Fruit fly (Drosophila melanogaster): ENCODE measurements around the gene CG12517.
A peak's percentile ranks its signal among the peaks of the same experiment; 100 is the strongest.

CG12517 gene

DNA sequence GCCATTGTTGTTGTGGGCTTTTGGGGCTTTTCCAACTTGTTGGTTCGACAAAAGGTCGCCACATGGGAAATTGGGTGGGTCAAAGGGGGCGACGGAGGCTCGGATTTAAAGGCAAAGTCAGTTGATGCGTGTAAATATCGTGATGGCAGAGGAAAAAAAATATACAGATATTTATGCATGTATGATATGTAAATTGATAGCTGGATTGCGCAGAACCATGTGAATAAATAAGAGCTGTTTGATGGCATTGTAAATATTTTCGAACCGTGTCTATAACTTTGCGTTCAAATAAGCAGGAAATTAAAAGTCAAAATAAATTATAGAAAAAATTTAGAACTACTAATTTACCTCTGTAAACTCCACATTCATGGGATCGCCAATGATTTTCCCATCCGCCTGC, 47.3 kb upstream of the CG12517 start (continued):
- no peak for TF ChIP-seq Dref (GFP tag; IDR thresholded peaks at IDR 0.05)
- no peak for TF ChIP-seq Hr39 (optimal IDR thresholded peaks at IDR 0.05)

DNA sequence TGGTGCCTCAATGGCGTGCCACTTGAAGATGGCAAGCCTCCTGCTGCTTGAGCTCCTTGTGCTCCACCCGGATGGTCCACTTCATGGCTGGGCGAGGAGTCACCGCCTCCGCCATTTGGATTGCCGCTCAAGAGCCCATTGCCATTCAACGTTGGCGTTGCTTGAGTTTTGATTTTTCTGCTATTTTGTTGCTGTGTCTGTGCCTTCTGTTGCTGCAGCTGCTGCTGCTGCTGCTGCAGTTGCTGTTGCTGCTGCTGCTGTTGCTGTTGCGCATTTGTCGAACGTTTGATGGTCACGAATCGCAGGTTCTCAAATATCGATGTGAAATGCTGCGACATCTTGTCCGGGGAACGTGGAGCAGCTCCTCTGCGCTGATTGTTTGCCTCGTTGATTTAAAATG, 38.4 kb upstream of the CG12517 start:
- TF ChIP-seq Dek (tag; optimal IDR thresholded peaks at IDR 0.05) (no peak), Vsx1 (GFP tag; optimal IDR thresholded peaks at IDR 0.05) (no peak), Fer3 (tag; optimal IDR thresholded peaks at IDR 0.05) (no peak), ham (GFP tag; IDR thresholded peaks at IDR 0.05) (no peak), Ets65A (GFP tag) (peak; percentile 79)

- peak; percentile 11 for TF ChIP-seq pzg (GFP tag; optimal IDR thresholded peaks at IDR 0.05)
- TF ChIP-seq NFAT (GFP tag; IDR thresholded peaks at IDR 0.05), result no peak
- no peak for TF ChIP-seq CG15479 (GFP tag; optimal IDR thresholded peaks at IDR 0.05)
- peak; percentile 95 for TF ChIP-seq scrt (GFP tag; optimal IDR thresholded peaks at IDR 0.05)
- TF ChIP-seq CG10267 (tag; optimal IDR thresholded peaks at IDR 0.05), result no peak
- TF ChIP-seq CG6791 (GFP tag; IDR thresholded peaks at IDR 0.05; ENCODE audit: partially characterized antibody), result no peak
- no peak for TF ChIP-seq CG14441 (GFP tag; IDR thresholded peaks at IDR 0.05)
Measured at dm6 chr2L:10837491-10837890, 32.5 kb upstream of the CG12517 start, which contains the start of gene Nos. Nos (minus strand) TSS chr2L:10837511.

- TF ChIP-seq C15 (GFP tag; IDR thresholded peaks at IDR 0.05) (no peak), az2 (GFP tag; optimal IDR thresholded peaks at IDR 0.05) (no peak), CG4360 (GFP tag; IDR thresholded peaks at IDR 0.05) (peak; percentile 93), usp (GFP tag; optimal IDR thresholded peaks at IDR 0.05) (no peak)
Measured at dm6 chr2L:10841619-10842018, 28.3 kb upstream of the CG12517 start.

DNA sequence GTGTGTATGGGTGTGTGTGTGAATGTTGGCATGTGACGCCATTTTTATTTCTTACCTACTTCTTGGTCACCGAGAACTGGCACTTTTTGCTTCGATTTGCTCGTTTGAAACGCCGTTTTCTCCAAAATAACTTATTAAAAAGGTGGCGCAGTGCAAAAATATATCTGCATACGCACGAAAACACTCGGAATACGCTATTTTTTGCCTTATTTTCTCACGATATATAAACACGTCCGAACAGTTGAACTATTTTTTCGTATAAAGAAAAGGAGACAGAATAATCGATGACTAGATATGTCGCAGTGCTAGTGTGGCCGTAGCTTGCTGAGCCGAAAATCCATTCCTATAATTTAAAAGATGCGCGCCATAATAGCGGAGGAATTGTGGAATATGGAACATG, 27.6 kb upstream of the CG12517 start, which contains the start of gene CG6700:
Gene CG6700 (minus strand): TSS at position 272 of the 400 bp plus-strand sequence.
- TF ChIP-seq CG34376 (GFP tag; optimal IDR thresholded peaks at IDR 0.05) (peak; percentile 55), CG4854 (GFP tag; optimal IDR thresholded peaks at IDR 0.05) (no peak), Ptx1 (GFP tag; IDR thresholded peaks at IDR 0.05) (no peak), Fer1 (GFP tag; optimal IDR thresholded peaks at IDR 0.05) (peak; percentile 47), Nf-YA (GFP tag; IDR thresholded peaks at IDR 0.05) (no peak), CG11695 (GFP tag; IDR thresholded peaks at IDR 0.05) (peak; percentile 42; the same call in 2 of the 3 replicates), CG10267 (tag; optimal IDR thresholded peaks at IDR 0.05) (peak; percentile 32), ato (GFP tag; IDR thresholded peaks at IDR 0.05; ENCODE audit: partially characterized antibody) (no peak), YL-1 (GFP tag; optimal IDR thresholded peaks at IDR 0.05) (peak; percentile 98), Sox102F (GFP tag; optimal IDR thresholded peaks at IDR 0.05) (no peak), sd (tag; optimal IDR thresholded peaks at IDR 0.05) (peak; percentile 95), CG8290 (GFP tag; optimal IDR thresholded peaks at IDR 0.05) (no peak), CG8290 (tag; optimal IDR thresholded peaks at IDR 0.05) (no peak), E2f2 (GFP tag; IDR thresholded peaks at IDR 0.05) (peak; percentile 91), Max (GFP tag; optimal IDR thresholded peaks at IDR 0.05) (peak; percentile 11), Fer2 (tag; optimal IDR thresholded peaks at IDR 0.05) (no peak), CG17912 (GFP tag; optimal IDR thresholded peaks at IDR 0.05) (no peak), gce (GFP tag; IDR thresholded peaks at IDR 0.05) (no peak), pzg (GFP tag; optimal IDR thresholded peaks at IDR 0.05) (peak; percentile 64), hkb (optimal IDR thresholded peaks at IDR 0.05) (no peak), hkb (GFP tag; IDR thresholded peaks at IDR 0.05) (0 out of 2 replicates have a peak, but pooled peaks have one; percentile 17), grn (GFP tag; optimal IDR thresholded peaks at IDR 0.05) (no peak), CG15479 (GFP tag; optimal IDR thresholded peaks at IDR 0.05) (peak; percentile 30), Camta (GFP tag; optimal IDR thresholded peaks at IDR 0.05) (no peak), CG32532 (GFP tag; IDR thresholded peaks at IDR 0.05) (no peak), CG2116 (GFP tag; optimal IDR thresholded peaks at IDR 0.05) (peak; percentile 42), trem (tag; optimal IDR thresholded peaks at IDR 0.05) (peak; percentile 55), CG8359 (GFP tag; optimal IDR thresholded peaks at IDR 0.05; ENCODE audit: borderline replicate concordance) (no peak), CG12659 (GFP tag; optimal IDR thresholded peaks at IDR 0.05) (peak; percentile 66), unc-4 (GFP tag; IDR thresholded peaks at IDR 0.05; ENCODE audit: partially characterized antibody) (no peak), onecut (GFP tag; IDR thresholded peaks at IDR 0.05) (peak; percentile 93)

All from whole organism, embryonic.